Fruit fly (Drosophila melanogaster): Measurements from ENCODE around the gene Ctr1A.

Gene Ctr1A

DNA sequence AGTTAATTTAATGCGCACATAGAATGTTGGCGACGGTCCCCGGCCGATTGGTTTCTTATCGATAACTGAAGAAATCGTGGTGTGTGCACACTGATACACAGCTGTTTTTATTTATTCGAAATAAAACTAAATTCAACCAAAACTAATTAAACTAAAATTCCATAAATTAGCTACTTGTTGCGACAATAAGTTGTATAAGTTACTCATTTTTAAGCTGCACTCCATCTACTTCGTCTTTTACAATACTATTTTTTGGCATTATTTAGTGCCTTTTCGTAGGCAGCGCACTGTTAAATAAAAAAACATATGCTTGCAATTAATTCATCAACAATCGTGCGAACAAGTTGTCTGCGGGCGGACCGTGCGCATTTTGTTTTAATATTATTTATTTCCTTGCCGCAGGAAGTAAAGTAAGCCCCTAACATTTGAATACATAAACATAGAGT lies at the start of gene Ctr1A, which contains the start of gene CG3224:
Gene Ctr1A (plus strand): TSS at position 256 of the 446 bp plus-strand sequence.
Gene CG3224 (minus strand): TSS at position 71 of the 446 bp plus-strand sequence.
- TF ChIP-seq CG1620 (GFP tag; optimal IDR thresholded peaks at IDR 0.05) = no peak
- peak; percentile 27 for TF ChIP-seq CG14711 (tag; optimal IDR thresholded peaks at IDR 0.05)
- TF ChIP-seq tj (GFP tag; optimal IDR thresholded peaks at IDR 0.05) = no peak
- TF ChIP-seq CG11617 (GFP tag; optimal IDR thresholded peaks at IDR 0.05) = peak; percentile 22
- TF ChIP-seq Mnt (GFP tag; optimal IDR thresholded peaks at IDR 0.05) = peak; percentile 63
- no peak for TF ChIP-seq CG33017 (tag; optimal IDR thresholded peaks at IDR 0.05)
- TF ChIP-seq CG7101 (tag; optimal IDR thresholded peaks at IDR 0.05) = peak; percentile 16
- no peak for TF ChIP-seq Clk (GFP tag; optimal IDR thresholded peaks at IDR 0.05)
- no peak for TF ChIP-seq Crg-1 (GFP tag; optimal IDR thresholded peaks at IDR 0.05)
- no peak for TF ChIP-seq CG12768 (GFP tag; optimal IDR thresholded peaks at IDR 0.05)
- TF ChIP-seq toe (GFP tag; optimal IDR thresholded peaks at IDR 0.05) = no peak
- TF ChIP-seq ovo (GFP tag; optimal IDR thresholded peaks at IDR 0.05) = no peak
- no peak for TF ChIP-seq pad (GFP tag; optimal IDR thresholded peaks at IDR 0.05)
- TF ChIP-seq CG7045 (GFP tag; optimal IDR thresholded peaks at IDR 0.05) = no peak
- TF ChIP-seq cic (GFP tag; optimal IDR thresholded peaks at IDR 0.05) = no peak
- peak; percentile 69 for TF ChIP-seq kay (GFP tag; ENCODE audit: borderline replicate concordance)
- TF ChIP-seq cnc (optimal IDR thresholded peaks at IDR 0.05) = no peak
- no peak for TF ChIP-seq Hr96 (GFP tag; optimal IDR thresholded peaks at IDR 0.05)
- no peak for TF ChIP-seq CG5204 (GFP tag; optimal IDR thresholded peaks at IDR 0.05)
- peak; percentile 34 for TF ChIP-seq bab1 (GFP tag; optimal IDR thresholded peaks at IDR 0.05)

DNA sequence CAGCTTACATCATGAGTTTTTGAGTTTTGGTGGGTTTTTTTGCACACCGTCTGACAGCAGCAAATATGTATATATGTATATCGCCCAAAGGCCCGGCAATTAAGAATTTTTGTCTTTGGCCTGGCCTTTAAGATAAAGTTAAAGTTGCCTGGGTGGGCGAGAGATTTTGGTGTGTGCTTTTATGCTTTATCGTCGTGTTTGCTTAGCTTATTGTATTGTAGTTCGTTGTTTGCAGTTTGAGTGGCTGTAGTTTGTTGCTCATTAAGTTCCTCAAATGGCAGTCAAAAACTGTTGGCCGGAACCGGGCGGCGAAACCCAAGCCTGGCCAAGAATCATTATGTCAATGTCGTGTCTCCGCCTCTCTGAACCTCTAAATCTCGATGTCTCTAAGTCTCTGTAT lies 49.6 kb upstream of the Ctr1A start:
- no peak for TF ChIP-seq Hr96 (GFP tag; optimal IDR thresholded peaks at IDR 0.05)
- TF ChIP-seq bab1 (GFP tag; optimal IDR thresholded peaks at IDR 0.05) = no peak
- TF ChIP-seq CG5204 (GFP tag; optimal IDR thresholded peaks at IDR 0.05) = no peak
- TF ChIP-seq ovo (GFP tag; optimal IDR thresholded peaks at IDR 0.05) = no peak
- TF ChIP-seq Clk (GFP tag; optimal IDR thresholded peaks at IDR 0.05) = no peak
- TF ChIP-seq CG11617 (GFP tag; optimal IDR thresholded peaks at IDR 0.05) = no peak

DNA sequence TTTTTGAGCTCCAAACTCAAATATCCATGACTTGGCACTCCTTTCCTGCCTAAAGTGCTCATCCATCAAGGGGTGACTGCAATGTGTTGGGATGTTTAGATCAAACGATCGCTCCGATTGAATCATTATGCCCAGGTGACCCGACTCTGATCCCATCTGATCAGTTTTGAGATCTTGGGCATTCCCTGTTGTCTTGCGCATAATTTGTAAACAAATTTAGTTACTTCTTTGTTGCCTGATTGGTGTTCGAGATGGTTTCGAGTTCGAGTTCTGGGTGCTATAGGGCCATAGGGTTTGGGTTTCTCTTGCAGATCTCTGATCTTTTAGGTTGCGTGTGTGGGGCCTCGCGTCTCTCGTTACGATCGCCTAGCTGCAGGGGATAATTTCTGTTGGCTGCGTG lies 48.9 kb upstream of the Ctr1A start:
- TF ChIP-seq CG1620 (GFP tag; optimal IDR thresholded peaks at IDR 0.05) (no peak), CG5204 (GFP tag; optimal IDR thresholded peaks at IDR 0.05) (no peak)

DNA sequence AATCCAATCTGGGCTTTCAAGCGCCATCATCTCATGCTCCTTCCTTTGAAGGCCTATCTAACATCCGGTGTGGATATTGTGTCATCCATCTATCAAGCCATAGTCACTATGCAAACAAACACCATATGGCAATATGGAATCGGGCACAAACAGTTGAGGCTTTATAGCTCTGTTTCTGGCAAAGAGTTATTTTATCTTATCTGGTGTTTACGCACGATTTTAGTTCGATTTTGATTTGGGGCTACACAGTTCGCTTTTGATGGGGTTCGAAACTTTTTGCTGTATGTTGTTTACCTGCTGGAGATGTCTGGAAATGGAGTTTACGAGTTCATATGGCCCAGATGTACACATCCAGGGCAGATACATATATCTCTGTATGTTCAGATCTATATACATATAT lies 47.9 kb upstream of the Ctr1A start:
- no peak for TF ChIP-seq Crg-1 (GFP tag; optimal IDR thresholded peaks at IDR 0.05)
- no peak for TF ChIP-seq CG5204 (GFP tag; optimal IDR thresholded peaks at IDR 0.05)
- TF ChIP-seq Clk (GFP tag; optimal IDR thresholded peaks at IDR 0.05) = no peak
- TF ChIP-seq CG7101 (tag; optimal IDR thresholded peaks at IDR 0.05) = no peak
- no peak for TF ChIP-seq kay (GFP tag; ENCODE audit: borderline replicate concordance)
- TF ChIP-seq CG14711 (tag; optimal IDR thresholded peaks at IDR 0.05) = no peak
- TF ChIP-seq cnc (optimal IDR thresholded peaks at IDR 0.05) = no peak
- no peak for TF ChIP-seq pad (GFP tag; optimal IDR thresholded peaks at IDR 0.05)

DNA sequence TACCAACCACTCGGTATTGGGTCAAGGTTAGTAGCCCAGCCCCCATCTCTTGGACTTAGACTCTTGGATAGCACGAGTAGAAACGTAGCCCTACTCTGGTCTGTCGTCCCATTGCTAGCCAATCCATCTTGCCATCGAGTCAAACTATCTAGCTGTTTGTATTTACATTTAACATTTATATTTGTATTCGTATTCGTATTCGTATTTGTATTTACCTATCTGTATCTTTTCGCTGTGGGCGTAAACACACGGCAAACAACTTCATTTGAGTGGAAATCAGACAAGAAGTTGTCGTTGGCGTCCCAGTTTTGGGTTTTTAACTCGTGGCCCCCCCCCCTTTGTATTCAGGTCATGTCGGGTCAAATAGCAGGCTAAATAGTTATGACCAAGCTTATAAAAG lies 47.2 kb upstream of the Ctr1A start:
- TF ChIP-seq ovo (GFP tag; optimal IDR thresholded peaks at IDR 0.05) = no peak
- no peak for TF ChIP-seq CG7045 (GFP tag; optimal IDR thresholded peaks at IDR 0.05)
- TF ChIP-seq Mnt (GFP tag; optimal IDR thresholded peaks at IDR 0.05) = no peak
- no peak for TF ChIP-seq Clk (GFP tag; optimal IDR thresholded peaks at IDR 0.05)

DNA sequence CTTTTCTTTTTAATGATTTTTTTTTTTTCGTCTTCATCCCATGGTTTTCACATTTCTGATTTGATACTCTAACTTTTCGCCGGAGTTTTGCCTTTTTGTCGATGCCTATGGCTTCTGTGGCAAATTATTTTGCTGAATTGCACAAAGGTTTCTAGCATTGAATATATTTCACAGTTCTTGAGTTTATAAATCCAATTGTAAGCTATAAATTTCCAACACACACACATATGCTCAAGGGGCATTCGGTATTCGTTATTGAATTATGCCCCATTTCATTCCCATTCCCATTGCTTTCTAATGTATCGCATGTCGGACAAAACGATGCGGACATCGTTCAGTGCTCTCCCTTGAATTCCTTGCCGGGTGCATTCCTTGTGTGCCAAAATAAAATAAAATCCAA lies 46.0 kb upstream of the Ctr1A start:
- TF ChIP-seq tj (GFP tag; optimal IDR thresholded peaks at IDR 0.05) (peak; percentile 9), CG5204 (GFP tag; optimal IDR thresholded peaks at IDR 0.05) (no peak)

DNA sequence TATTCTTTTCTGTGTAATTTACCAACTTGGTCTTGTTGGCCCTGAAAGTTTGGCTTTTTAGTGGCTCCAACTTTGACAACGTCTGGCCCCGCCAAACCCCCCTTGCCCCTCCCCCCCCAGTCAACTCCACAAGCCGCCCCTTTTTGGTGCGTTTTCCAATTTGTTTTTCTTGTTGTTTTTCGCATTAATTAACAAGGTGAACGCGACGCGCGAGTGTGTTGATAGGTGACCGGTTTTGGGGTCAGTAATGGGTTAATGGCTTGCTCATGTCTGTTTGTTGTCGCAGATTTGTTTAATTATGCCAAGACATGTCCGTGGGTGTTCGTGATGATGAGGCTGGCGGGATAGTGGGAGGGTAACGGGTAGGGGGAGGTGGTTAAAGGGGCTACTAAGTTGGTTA lies 44.7 kb upstream of the Ctr1A start:
- TF ChIP-seq kay (GFP tag; ENCODE audit: borderline replicate concordance) (no peak), tj (GFP tag; optimal IDR thresholded peaks at IDR 0.05) (peak; percentile 15)

DNA sequence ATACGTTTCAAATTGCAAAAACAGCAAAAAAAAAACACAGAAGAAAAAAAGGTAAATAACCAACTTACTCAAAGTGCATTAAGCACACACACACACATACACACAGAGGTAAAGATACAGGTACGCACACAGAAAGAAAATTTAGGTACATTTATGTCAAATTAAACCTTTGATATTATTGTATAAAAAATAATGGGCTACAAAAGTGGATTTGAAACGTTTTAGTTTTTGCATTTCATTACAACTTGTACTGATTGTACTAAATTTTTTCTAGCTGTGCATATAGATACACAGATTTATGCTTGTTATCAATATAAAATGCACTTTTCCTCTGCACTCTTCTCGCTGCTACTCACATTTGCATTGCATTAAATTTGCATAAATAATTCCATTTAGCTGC lies 44.1 kb upstream of the Ctr1A start:
- no peak for TF ChIP-seq CG33017 (tag; optimal IDR thresholded peaks at IDR 0.05)
- peak; percentile 12 for TF ChIP-seq CG14711 (tag; optimal IDR thresholded peaks at IDR 0.05)

DNA sequence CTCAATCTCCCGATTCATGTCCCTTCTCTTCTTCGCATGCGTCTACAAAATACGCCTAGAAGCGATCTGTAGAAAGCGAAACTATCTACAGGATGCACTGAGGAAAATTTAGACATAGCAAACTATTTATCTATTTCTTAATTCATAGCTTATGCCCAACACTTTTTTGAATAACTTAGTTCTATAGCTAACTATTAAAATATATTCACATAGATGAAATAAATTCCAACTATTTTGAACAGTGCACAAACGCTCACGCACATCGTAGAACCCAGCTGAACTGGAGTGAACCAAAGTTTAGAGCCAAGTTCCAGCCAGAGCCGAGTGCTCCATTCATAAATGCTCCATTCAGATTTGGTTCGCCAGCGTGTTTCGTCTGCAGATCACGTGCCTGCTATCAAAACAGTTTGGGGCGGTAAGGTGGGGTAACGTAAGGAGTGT lies 39.9 kb upstream of the Ctr1A start:
- TF ChIP-seq CG7045 (GFP tag; optimal IDR thresholded peaks at IDR 0.05) (no peak), kay (GFP tag; ENCODE audit: borderline replicate concordance) (no peak), CG14711 (tag; optimal IDR thresholded peaks at IDR 0.05) (no peak), CG5204 (GFP tag; optimal IDR thresholded peaks at IDR 0.05) (no peak), tj (GFP tag; optimal IDR thresholded peaks at IDR 0.05) (no peak), Hr96 (GFP tag; optimal IDR thresholded peaks at IDR 0.05) (no peak), CG11617 (GFP tag; optimal IDR thresholded peaks at IDR 0.05) (no peak), ovo (GFP tag; optimal IDR thresholded peaks at IDR 0.05) (no peak), toe (GFP tag; optimal IDR thresholded peaks at IDR 0.05) (no peak), Crg-1 (GFP tag; optimal IDR thresholded peaks at IDR 0.05) (no peak), CG33017 (tag; optimal IDR thresholded peaks at IDR 0.05) (no peak), bab1 (GFP tag; optimal IDR thresholded peaks at IDR 0.05) (no peak), cnc (optimal IDR thresholded peaks at IDR 0.05) (no peak), Mnt (GFP tag; optimal IDR thresholded peaks at IDR 0.05) (no peak), CG1620 (GFP tag; optimal IDR thresholded peaks at IDR 0.05) (no peak), Clk (GFP tag; optimal IDR thresholded peaks at IDR 0.05) (no peak), CG7101 (tag; optimal IDR thresholded peaks at IDR 0.05) (no peak), pad (GFP tag; optimal IDR thresholded peaks at IDR 0.05) (no peak), cic (GFP tag; optimal IDR thresholded peaks at IDR 0.05) (no peak)

Measured in whole organism, adult.